Fruit fly (Drosophila melanogaster) whole organism, embryonic: Measurements from ENCODE around the gene CG10663.

Source experiments
- ATbp ChIP-seq: fragments of 200-800 bp; sonication (Bioruptor generic); optimal IDR thresholded peaks from 2 replicates; lab custom pipeline; 2017; ENCODE audit warnings: missing biosample characterization, mild to moderate bottlenecking, missing genetic modification characterization, missing genetic modification reagents
- Ada2b ChIP-seq: fragments of 200-800 bp; sonication (Bioruptor generic); IDR thresholded peaks from 2 replicates; pipeline ENCODE4 v1.3.6; 2022; ENCODE audit warnings: missing biosample characterization, missing genetic modification characterization
- Blimp-1 ChIP-seq: fragments of 200-800 bp; sonication (Bioruptor generic); optimal IDR thresholded peaks from 3 replicates; lab custom pipeline; 2018; ENCODE audit warnings: missing biosample characterization, missing genetic modification characterization, mild to moderate bottlenecking, moderate library complexity, missing genetic modification reagents
- CG10462 ChIP-seq: fragments of 200-800 bp; sonication (Bioruptor generic); optimal IDR thresholded peaks from 2 replicates; lab custom pipeline; 2016; ENCODE audit warnings: missing biosample characterization, missing genetic modification characterization
- CG12744 ChIP-seq: fragments of 200-800 bp; sonication (Bioruptor generic); optimal IDR thresholded peaks from 2 replicates; lab custom pipeline; 2016; ENCODE audit warnings: missing biosample characterization, missing genetic modification characterization
- CG13894 ChIP-seq: fragments of 200-800 bp; sonication (Bioruptor generic); optimal IDR thresholded peaks from 3 replicates; lab custom pipeline; 2018; ENCODE audit warnings: missing biosample characterization, mild to moderate bottlenecking, missing genetic modification characterization, moderate library complexity
- CG15073 ChIP-seq: fragments of 200-800 bp; sonication (Bioruptor generic); optimal IDR thresholded peaks from 2 replicates; lab custom pipeline; 2016; ENCODE audit warnings: missing biosample characterization, missing genetic modification characterization
- CG15696 ChIP-seq: fragments of 200-800 bp; sonication (Bioruptor generic); optimal IDR thresholded peaks from 2 replicates; lab custom pipeline; 2019; ENCODE audit warnings: missing biosample characterization, mild to moderate bottlenecking, missing genetic modification characterization, moderate library complexity
- CG1647 ChIP-seq: fragments of 200-800 bp; sonication (Bioruptor generic); optimal IDR thresholded peaks from 3 replicates; lab custom pipeline; 2016; ENCODE audit warnings: missing biosample characterization, missing genetic modification characterization
- CG16863 ChIP-seq: fragments of 200-800 bp; sonication (Bioruptor generic); optimal IDR thresholded peaks from 3 replicates; lab custom pipeline; 2016; ENCODE audit warnings: missing biosample characterization, missing genetic modification characterization
- CG17361 ChIP-seq: fragments of 200-800 bp; sonication (Bioruptor generic); IDR thresholded peaks from 3 replicates; pipeline ENCODE4 v1.3.6; 2022; ENCODE audit warnings: missing biosample characterization, missing genetic modification characterization
- CG17802 ChIP-seq: fragments of 200-800 bp; sonication (Bioruptor generic); optimal IDR thresholded peaks from 2 replicates; lab custom pipeline; 2018; ENCODE audit warnings: missing biosample characterization, mild to moderate bottlenecking, missing genetic modification characterization, moderate library complexity
- CG18599 ChIP-seq: fragments of 200-800 bp; sonication (Bioruptor generic); optimal IDR thresholded peaks from 3 replicates; lab custom pipeline; 2017; ENCODE audit warnings: missing biosample characterization, missing genetic modification characterization, mild to moderate bottlenecking, moderate library complexity, missing genetic modification reagents
- CG18764 ChIP-seq: fragments of 200-800 bp; sonication (Bioruptor generic); optimal IDR thresholded peaks from 3 replicates; lab custom pipeline; 2016; ENCODE audit warnings: missing biosample characterization, missing genetic modification characterization
- CG30431 ChIP-seq: fragments of 200-800 bp; sonication (Bioruptor generic); optimal IDR thresholded peaks from 2 replicates; lab custom pipeline; 2017; ENCODE audit warnings: missing biosample characterization, missing genetic modification characterization
- CG3065 ChIP-seq: fragments of 200-800 bp; sonication (Bioruptor generic); optimal IDR thresholded peaks from 2 replicates; lab custom pipeline; 2016; ENCODE audit warnings: missing biosample characterization, missing genetic modification characterization
- CG4617 ChIP-seq: fragments of 200-800 bp; sonication (Bioruptor generic); optimal IDR thresholded peaks from 3 replicates; lab custom pipeline; 2016; ENCODE audit warnings: missing biosample characterization, missing genetic modification characterization, borderline replicate concordance
- CG6254 ChIP-seq: fragments of 200-800 bp; sonication (Bioruptor generic); optimal IDR thresholded peaks from 3 replicates; lab custom pipeline; 2017; ENCODE audit warnings: mild to moderate bottlenecking, missing biosample characterization, missing genetic modification reagents, missing genetic modification characterization
- CG7745 ChIP-seq: fragments of 200-800 bp; sonication (Bioruptor generic); optimal IDR thresholded peaks from 2 replicates; lab custom pipeline; 2018; ENCODE audit warnings: missing biosample characterization, mild to moderate bottlenecking, missing genetic modification characterization, moderate library complexity
- CG9215 ChIP-seq: fragments of 200-800 bp; sonication (Bioruptor generic); IDR thresholded peaks from 2 replicates; pipeline ENCODE4 v1.3.6; 2022; ENCODE audit warnings: missing biosample characterization, missing genetic modification characterization
- Camta ChIP-seq: fragments of 200-800 bp; sonication (Bioruptor generic); optimal IDR thresholded peaks from 2 replicates; lab custom pipeline; 2016; ENCODE audit warnings: missing biosample characterization, missing genetic modification characterization
- Dip2 ChIP-seq: fragments of 200-800 bp; sonication (Bioruptor generic); IDR thresholded peaks from 2 replicates; pipeline ENCODE4 v1.3.6; 2022; ENCODE audit warnings: missing biosample characterization, missing genetic modification characterization
- MBD-R2 ChIP-seq: fragments of 200-800 bp; sonication (Bioruptor generic); IDR thresholded peaks from 2 replicates; pipeline ENCODE4 v1.3.6; 2022; ENCODE audit warnings: missing biosample characterization, missing genetic modification characterization
- Nf-YB ChIP-seq: fragments of 200-800 bp; sonication (Bioruptor generic); optimal IDR thresholded peaks from 3 replicates; lab custom pipeline; 2019; ENCODE audit warnings: missing biosample characterization, mild to moderate bottlenecking, missing genetic modification characterization, moderate library complexity
- Pdp1 ChIP-seq, 2 experiments: fragments of 200-800 bp; sonication (Bioruptor generic); optimal IDR thresholded peaks; 3 replicates each; lab custom pipeline; 2016; ENCODE audit warnings: missing biosample characterization in 2 of 2, missing genetic modification characterization in 2 of 2, mild to moderate bottlenecking in 1 of 2, moderate library complexity in 1 of 2
- Side ChIP-seq: fragments of 200-800 bp; sonication (Bioruptor generic); optimal IDR thresholded peaks from 2 replicates; lab custom pipeline; 2016; ENCODE audit warnings: missing biosample characterization, missing genetic modification characterization
- Spps ChIP-seq: fragments of 200-800 bp; sonication (Bioruptor generic); optimal IDR thresholded peaks from 2 replicates; lab custom pipeline; 2018; ENCODE audit warnings: missing biosample characterization, mild to moderate bottlenecking, missing genetic modification characterization
- Vsx1 ChIP-seq: fragments of 200-800 bp; sonication (Bioruptor generic); optimal IDR thresholded peaks from 2 replicates; lab custom pipeline; 2017; ENCODE audit warnings: missing biosample characterization, mild to moderate bottlenecking, missing genetic modification characterization, missing genetic modification reagents
- az2 ChIP-seq: fragments of 200-800 bp; sonication (Bioruptor generic); optimal IDR thresholded peaks from 3 replicates; lab custom pipeline; 2016; ENCODE audit warnings: missing biosample characterization, missing genetic modification characterization
- bsh ChIP-seq, 2 experiments: fragments of 200-800 bp; sonication (Bioruptor generic); optimal IDR thresholded peaks; 2 replicates each; lab custom pipeline; 2017 to 2018; ENCODE audit warnings: mild to moderate bottlenecking in 2 of 2, missing biosample characterization in 2 of 2, missing genetic modification characterization in 2 of 2, moderate library complexity in 1 of 2
- cas ChIP-seq: fragments of 200-800 bp; sonication (Bioruptor generic); IDR thresholded peaks from 2 replicates; pipeline ENCODE4 v1.3.6; 2022; ENCODE audit warnings: missing biosample characterization, missing genetic modification characterization
- caup ChIP-seq: fragments of 200-800 bp; sonication (Bioruptor generic); optimal IDR thresholded peaks from 3 replicates; lab custom pipeline; 2017; ENCODE audit warnings: missing biosample characterization, mild to moderate bottlenecking, missing genetic modification characterization, moderate library complexity; ENCODE audit not compliant: severe bottlenecking
- croc ChIP-seq: fragments of 200-800 bp; sonication (Bioruptor generic); conservative IDR thresholded peaks from 3 replicates; pipeline ENCODE4 v1.3.6; 2022; ENCODE audit warnings: missing biosample characterization, missing genetic modification characterization
- esg ChIP-seq: fragments of 200-800 bp; sonication (Bioruptor generic); conservative IDR thresholded peaks from 2 replicates; pipeline ENCODE4 v1.3.6; 2022; ENCODE audit warnings: missing biosample characterization, missing genetic modification characterization
- fd64A ChIP-seq: fragments of 200-800 bp; sonication (Bioruptor generic); optimal IDR thresholded peaks from 3 replicates; lab custom pipeline; 2018; ENCODE audit warnings: missing biosample characterization, mild to moderate bottlenecking, missing genetic modification characterization
- ham ChIP-seq: fragments of 200-800 bp; sonication (Bioruptor generic); IDR thresholded peaks from 2 replicates; pipeline ENCODE4 v1.3.6; 2022; ENCODE audit warnings: missing biosample characterization, missing genetic modification characterization
- lilli ChIP-seq: fragments of 200-800 bp; sonication (Bioruptor generic); optimal IDR thresholded peaks from 3 replicates; lab custom pipeline; 2016; ENCODE audit warnings: missing biosample characterization, missing genetic modification characterization
- phol ChIP-seq: fragments of 200-800 bp; sonication (Bioruptor generic); optimal IDR thresholded peaks from 3 replicates; lab custom pipeline; 2018; ENCODE audit warnings: missing biosample characterization, mild to moderate bottlenecking, missing genetic modification characterization, moderate library complexity
- pum ChIP-seq: fragments of 200-800 bp; sonication (Bioruptor generic); optimal IDR thresholded peaks from 2 replicates; lab custom pipeline; 2016; ENCODE audit warnings: missing biosample characterization, missing genetic modification characterization
- pzg ChIP-seq: fragments of 200-800 bp; sonication (Bioruptor generic); optimal IDR thresholded peaks from 3 replicates; lab custom pipeline; 2018; ENCODE audit warnings: missing biosample characterization, mild to moderate bottlenecking, missing genetic modification characterization, moderate library complexity
- seq ChIP-seq: fragments of 200-800 bp; sonication (Bioruptor generic); IDR thresholded peaks from 2 replicates; pipeline ENCODE4 v1.3.6; 2022; ENCODE audit warnings: missing biosample characterization, missing genetic modification characterization
- sim ChIP-seq: fragments of 200-800 bp; sonication (Bioruptor generic); IDR thresholded peaks from 2 replicates; pipeline ENCODE4 v1.3.6; 2022; ENCODE audit warnings: missing biosample characterization, missing genetic modification characterization
- sr ChIP-seq: fragments of 200-800 bp; sonication (Bioruptor generic); IDR thresholded peaks from 3 replicates; pipeline ENCODE4 v1.3.6; 2022; ENCODE audit warnings: missing biosample characterization, missing genetic modification characterization
- tna ChIP-seq: fragments of 200-800 bp; sonication (Bioruptor generic); IDR thresholded peaks from 2 replicates; pipeline ENCODE4 v1.3.6; 2022; ENCODE audit warnings: missing biosample characterization, missing genetic modification characterization; ENCODE audit not compliant: partially characterized antibody
- tup ChIP-seq: fragments of 200-800 bp; sonication (Bioruptor generic); optimal IDR thresholded peaks from 2 replicates; lab custom pipeline; 2016; ENCODE audit warnings: missing biosample characterization, mild to moderate bottlenecking, missing genetic modification characterization, moderate library complexity
- vfl ChIP-seq: fragments of 200-800 bp; sonication (Bioruptor generic); optimal IDR thresholded peaks from 2 replicates; lab custom pipeline; 2016; ENCODE audit warnings: missing biosample characterization, missing genetic modification characterization
- vvl ChIP-seq: fragments of 200-800 bp; sonication (Bioruptor generic); IDR thresholded peaks from 2 replicates; pipeline ENCODE4 v1.3.6; 2022; ENCODE audit warnings: missing biosample characterization, missing genetic modification characterization
- wdn ChIP-seq: fragments of 200-800 bp; sonication (Bioruptor generic); IDR thresholded peaks from 2 replicates; pipeline ENCODE4 v1.3.6; 2022; ENCODE audit warnings: missing biosample characterization, missing genetic modification characterization
- wor ChIP-seq: fragments of 200-800 bp; sonication (Bioruptor generic); IDR thresholded peaks from 2 replicates; pipeline ENCODE4 v1.3.6; 2022; ENCODE audit warnings: missing biosample characterization, missing genetic modification characterization

The CG10663 gene

dm6 chr3L:12490418-12491035 is 5.7 kb upstream of the CG10663 start, which contains the start of gene CG10660 (continued):
- TF ChIP-seq CG9215 (peak; percentile 46; the same call in 1 of the 2 replicates), CG30431 (GFP tag; lab: Kevin White, UChicago) (peak; percentile 73), CG13894 (tag; lab: Kevin White, UChicago) (no peak), Pdp1 (GFP tag; optimal IDR thresholded peaks at IDR 0.05; lab: Kevin White, UChicago) (peak; percentile 67 to 76), CG6254 (GFP tag; lab: Kevin White, UChicago) (peak; percentile 89), CG15073 (GFP tag; lab: Kevin White, UChicago) (peak; percentile 22), Camta (GFP tag; lab: Kevin White, UChicago) (peak; percentile 49), CG17802 (tag; lab: Kevin White, UChicago) (peak; percentile 65), az2 (GFP tag; lab: Kevin White, UChicago) (peak; percentile 89), bsh (GFP tag; optimal IDR thresholded peaks at IDR 0.05; lab: Kevin White, UChicago) (peak; percentile 92 to 96), vvl (peak; percentile 96), Dip2 (GFP tag; lab: Robert Waterston, UW) (no peak), CG4617 (GFP tag; lab: Kevin White, UChicago) (peak; percentile 20), lilli (peak; percentile 88), CG12744 (GFP tag; lab: Kevin White, UChicago) (peak; percentile 53), phol (tag; lab: Kevin White, UChicago) (peak; percentile 86), CG18599 (GFP tag; lab: Kevin White, UChicago) (peak; percentile 88), seq (GFP tag; lab: Robert Waterston, UW) (peak; percentile 88), sr (GFP tag; lab: Robert Waterston, UW) (no peak), MBD-R2 (GFP tag; lab: Robert Waterston, UW) (peak; percentile 54; the same call in 1 of the 2 replicates), CG1647 (GFP tag; lab: Kevin White, UChicago) (peak; percentile 76), ham (GFP tag; lab: Robert Waterston, UW) (no peak), CG17361 (GFP tag; lab: Robert Waterston, UW) (peak; percentile 87), croc (GFP tag; lab: Robert Waterston, UW) (peak; percentile 63), Nf-YB (GFP tag; lab: Kevin White, UChicago) (peak; percentile 73), Vsx1 (GFP tag; lab: Kevin White, UChicago) (peak; percentile 77), wor (peak; percentile 86), tna (GFP tag; lab: Robert Waterston, UW) (no peak), ATbp (peak; percentile 95), CG10462 (peak; percentile 43), caup (GFP tag; lab: Kevin White, UChicago) (peak; percentile 78), fd64A (GFP tag; lab: Kevin White, UChicago) (peak; percentile 68), Side (GFP tag; lab: Kevin White, UChicago) (peak; percentile 67), tup (GFP tag; lab: Kevin White, UChicago) (peak; percentile 66), CG18764 (GFP tag; lab: Kevin White, UChicago) (peak; percentile 67), pum (GFP tag; lab: Kevin White, UChicago) (peak; percentile 74), CG7745 (tag; lab: Kevin White, UChicago) (peak; percentile 12), Blimp-1 (GFP tag; lab: Kevin White, UChicago) (peak; percentile 90), vfl (GFP tag; lab: Kevin White, UChicago) (peak; percentile 11), esg (peak; percentile 84), CG15696 (peak; percentile 12), cas (GFP tag; lab: Robert Waterston, UW) (peak; percentile 51; the same call in 1 of the 2 replicates), CG3065 (GFP tag; lab: Kevin White, UChicago) (peak; percentile 55), sim (GFP tag; lab: Robert Waterston, UW) (peak; percentile 85), CG16863 (GFP tag; lab: Kevin White, UChicago) (peak; percentile 74), Ada2b (GFP tag; lab: Robert Waterston, UW) (peak; percentile 88), wdn (peak; percentile 75), Spps (tag; lab: Kevin White, UChicago) (peak; percentile 69), pzg (GFP tag; lab: Kevin White, UChicago) (no peak)
